Fruit fly (Drosophila melanogaster): ENCODE measurements around the gene sens-2.

DNA sequence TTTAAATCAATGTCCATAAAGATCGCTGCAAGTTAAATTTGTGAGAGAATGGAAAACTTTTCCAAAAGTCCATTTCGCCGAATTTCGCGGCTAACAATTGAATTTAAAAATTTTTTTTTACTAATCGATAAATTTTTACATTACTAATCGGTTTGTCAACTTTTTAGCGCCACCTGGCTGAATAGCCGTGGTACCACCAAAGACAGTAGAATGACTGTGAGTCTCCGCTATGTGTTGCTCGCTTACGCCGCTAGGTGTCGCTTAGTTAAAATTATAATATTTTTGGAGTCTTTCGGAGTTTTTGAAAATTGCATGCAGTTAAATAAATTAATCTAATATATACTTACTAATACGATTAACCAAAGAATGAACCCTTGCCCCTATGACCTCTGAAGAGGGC is 24.3 kb upstream of the sens-2 start:
- no peak for TF ChIP-seq EcR (GFP tag; optimal IDR thresholded peaks at IDR 0.05)
- TF ChIP-seq CG13204 (GFP tag; optimal IDR thresholded peaks at IDR 0.05): no peak
- TF ChIP-seq Pif1A (GFP tag; optimal IDR thresholded peaks at IDR 0.05): no peak
- TF ChIP-seq CG8301 (tag; optimal IDR thresholded peaks at IDR 0.05): no peak
